Worm (Caenorhabditis elegans) whole organism, L1 larva: ENCODE data around the gene gro-1.
A peak's percentile ranks its signal among the peaks of the same experiment; 100 is the strongest.

Source experiments
- C04F5.9 ChIP-seq: sonication (generic microtip); optimal IDR thresholded peaks from 2 replicates; lab custom pipeline; 2016; ENCODE audit warnings: missing genetic modification characterization, missing compliant biosample characterization
- F16B12.6 ChIP-seq: fragments of 150-350 bp; optimal IDR thresholded peaks from 2 replicates; lab custom pipeline; 2014; ENCODE audit warnings: missing biosample characterization, missing genetic modification characterization
- aha-1 ChIP-seq: fragments of 150-350 bp; optimal IDR thresholded peaks from 2 replicates; lab custom pipeline; 2014; ENCODE audit warnings: missing biosample characterization, missing genetic modification characterization
- blmp-1 ChIP-seq: fragments of 150-350 bp; optimal IDR thresholded peaks from 2 replicates; lab custom pipeline; 2014; ENCODE audit warnings: missing biosample characterization, missing genetic modification characterization
- ceh-8 ChIP-seq: fragments of 200-800 bp; sonication (Bioruptor generic); optimal IDR thresholded peaks from 2 replicates; lab custom pipeline; 2018; ENCODE audit warnings: mild to moderate bottlenecking, missing genetic modification characterization, moderate library complexity, missing compliant biosample characterization
- dsc-1 ChIP-seq: sonication (generic microtip); optimal IDR thresholded peaks from 2 replicates; lab custom pipeline; 2016; ENCODE audit warnings: mild to moderate bottlenecking, missing genetic modification characterization, missing compliant biosample characterization
- efl-1 ChIP-seq, 4 experiments: fragments of 150-350 bp; optimal IDR thresholded peaks in 3 of 4; peaks in 1 of 4; 1 replicate in 1 of 4; 2 replicates in 3 of 4; lab custom pipeline; 2014; ENCODE audit warnings: missing biosample characterization in 2 of 4, missing genetic modification characterization in 2 of 4, missing genetic modification reagents in 2 of 4
- efl-3 ChIP-seq: fragments of 200-800 bp; sonication (Bioruptor generic); optimal IDR thresholded peaks from 2 replicates; lab custom pipeline; 2018; ENCODE audit warnings: mild to moderate bottlenecking, missing genetic modification characterization, missing compliant biosample characterization
- egl-13 ChIP-seq: sonication (generic microtip); optimal IDR thresholded peaks from 2 replicates; lab custom pipeline; 2016; ENCODE audit warnings: missing genotype, missing genetic modification reagents, missing genetic modification characterization, missing compliant biosample characterization
- fos-1 ChIP-seq: fragments of 150-350 bp; optimal IDR thresholded peaks from 2 replicates; lab custom pipeline; 2014; ENCODE audit warnings: missing biosample characterization, missing genetic modification characterization
- isw-1 ChIP-seq: fragments of 200-800 bp; sonication (Bioruptor generic); IDR thresholded peaks from 2 replicates; pipeline ENCODE4 v1.3.6; 2022; ENCODE audit warnings: missing genetic modification characterization, missing compliant biosample characterization
- mab-9 ChIP-seq: fragments of 200-800 bp; sonication (Bioruptor generic); IDR thresholded peaks from 2 replicates; pipeline ENCODE4 v1.3.6; 2022; ENCODE audit warnings: missing genetic modification reagents, missing genetic modification characterization, missing compliant biosample characterization
- nhr-20 ChIP-seq: sonication (generic microtip); optimal IDR thresholded peaks from 2 replicates; lab custom pipeline; 2016; ENCODE audit warnings: mild to moderate bottlenecking, missing genetic modification characterization, missing compliant biosample characterization
- nhr-28 ChIP-seq: fragments of 150-350 bp; optimal IDR thresholded peaks from 2 replicates; lab custom pipeline; 2014; ENCODE audit warnings: missing biosample characterization, missing genetic modification characterization
- nhr-71 ChIP-seq: sonication (generic microtip); optimal IDR thresholded peaks from 2 replicates; lab custom pipeline; 2016; ENCODE audit warnings: mild to moderate bottlenecking, missing genetic modification characterization, moderate library complexity, missing compliant biosample characterization
- rnt-1 ChIP-seq: sonication (generic microtip); optimal IDR thresholded peaks from 2 replicates; lab custom pipeline; 2016; ENCODE audit warnings: mild to moderate bottlenecking, missing genetic modification characterization, moderate library complexity, missing compliant biosample characterization
- snpc-4 ChIP-seq: fragments of 150-350 bp; optimal IDR thresholded peaks from 2 replicates; lab custom pipeline; 2014; ENCODE audit warnings: missing biosample characterization, missing genetic modification characterization
- snu-23 ChIP-seq: sonication (generic microtip); optimal IDR thresholded peaks from 2 replicates; lab custom pipeline; 2016; ENCODE audit warnings: missing genetic modification characterization, missing compliant biosample characterization
- unc-62 ChIP-seq: fragments of 150-350 bp; optimal IDR thresholded peaks from 2 replicates; lab custom pipeline; 2014; ENCODE audit warnings: missing biosample characterization, missing genetic modification reagents, missing genetic modification characterization
- vab-15 ChIP-seq: sonication (generic microtip); optimal IDR thresholded peaks from 2 replicates; lab custom pipeline; 2017; ENCODE audit warnings: missing genotype, mild to moderate bottlenecking, missing genetic modification characterization, missing compliant biosample characterization
- zag-1 ChIP-seq: fragments of 150-350 bp; optimal IDR thresholded peaks from 2 replicates; lab custom pipeline; 2014; ENCODE audit warnings: missing biosample characterization, missing genetic modification characterization
- ztf-11 ChIP-seq, 2 experiments: sonication (generic microtip); optimal IDR thresholded peaks; 2 replicates each; lab custom pipeline; 2016 to 2017; ENCODE audit warnings: missing genetic modification characterization in 2 of 2, missing biosample characterization in 1 of 2, missing compliant biosample characterization in 1 of 2
- ztf-4 ChIP-seq: fragments of 150-350 bp; optimal IDR thresholded peaks from 2 replicates; lab custom pipeline; 2014; ENCODE audit warnings: missing biosample characterization, missing genetic modification characterization

The gro-1 gene

ce11 chrIII:5310403-5310802, 45.5 kb downstream of the gro-1 start:
- TF ChIP-seq blmp-1 = no peak
- TF ChIP-seq egl-13 (tag; lab: Kevin White, UChicago) = no peak
- no peak for TF ChIP-seq efl-1 (optimal IDR thresholded peaks at IDR 0.05; lab: Kevin White, UChicago)
- peak in 1 of 2 experiments; percentile 89 for TF ChIP-seq efl-1 (GFP tag; optimal IDR thresholded peaks at IDR 0.05 in 1 of 2; lab: Kevin White, UChicago)
- TF ChIP-seq nhr-20 (tag; lab: Kevin White, UChicago) = no peak
- TF ChIP-seq aha-1 (tag; lab: Kevin White, UChicago) = no peak
- TF ChIP-seq rnt-1 (tag; lab: Kevin White, UChicago) = no peak
- TF ChIP-seq dsc-1 = no peak
- no peak for TF ChIP-seq snpc-4 (tag; lab: Kevin White, UChicago)
- TF ChIP-seq, all 84 proteins: peak for 1

DNA sequence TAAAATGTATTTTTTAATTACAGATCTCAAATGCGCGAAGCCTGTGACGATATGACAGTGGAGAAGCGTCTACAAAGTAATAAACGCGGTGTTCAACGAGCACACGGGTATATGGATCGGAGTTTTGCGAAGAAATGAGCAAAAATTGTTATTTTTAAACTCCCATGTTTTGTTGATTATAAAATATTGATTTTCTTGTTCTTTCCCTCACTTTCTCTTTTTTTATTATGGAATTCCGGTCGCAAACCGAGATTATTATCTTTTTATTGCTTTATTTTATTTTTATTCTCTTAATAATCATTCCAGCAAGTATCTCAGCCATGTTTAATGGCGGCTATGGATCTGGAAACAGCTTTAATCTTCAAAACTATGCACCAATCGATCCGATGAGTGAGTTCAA, 46.0 kb downstream of the gro-1 start, which contains the start of gene pqe-1:
pqe-1 (plus strand) TSS at position 301 of the 400 bp plus-strand sequence.
- TF ChIP-seq isw-1 (GFP tag; lab: Robert Waterston, UW) = no peak
- no peak for TF ChIP-seq zag-1 (tag; lab: Kevin White, UChicago)
- no peak for TF ChIP-seq egl-13 (tag; lab: Kevin White, UChicago)
- no peak for TF ChIP-seq ztf-11 (tag; optimal IDR thresholded peaks at IDR 0.05; lab: Kevin White, UChicago)
- no peak for TF ChIP-seq unc-62 (GFP tag; lab: Kevin White, UChicago)
- TF ChIP-seq vab-15 (tag; lab: Kevin White, UChicago) = no peak
- TF ChIP-seq snpc-4 (tag; lab: Kevin White, UChicago) = no peak
- TF ChIP-seq nhr-28 (tag; lab: Kevin White, UChicago) = no peak
- TF ChIP-seq ztf-4 (tag; lab: Kevin White, UChicago) = no peak
- no peak for TF ChIP-seq C04F5.9 (tag; lab: Kevin White, UChicago)
- TF ChIP-seq mab-9 (GFP tag; lab: Robert Waterston, UW) = no peak
- no peak for TF ChIP-seq ceh-8 (GFP tag; lab: Kevin White, UChicago)
- no peak for TF ChIP-seq efl-3 (GFP tag; lab: Kevin White, UChicago)
- no peak for TF ChIP-seq fos-1
- no peak for TF ChIP-seq F16B12.6 (tag; lab: Kevin White, UChicago)
- no peak for TF ChIP-seq nhr-71 (tag; lab: Kevin White, UChicago)
- TF ChIP-seq snu-23 = no peak
